Fruit fly (Drosophila melanogaster): ENCODE data around the gene CG11977.

The CG11977 gene

dm6 chr3R:8962860-8963755 is 34.4 kb upstream of the CG11977 start, which contains the start of gene ich:
Gene ich, minus strand, starts transcription at chr3R:8963037.
- TF ChIP-seq CG11504 (tag; optimal IDR thresholded peaks at IDR 0.05) (peak; percentile 97), CG4730 (GFP tag; IDR thresholded peaks at IDR 0.05) (no peak), HLHmδ (GFP tag; optimal IDR thresholded peaks at IDR 0.05) (peak; percentile 43), HHEX (GFP tag; optimal IDR thresholded peaks at IDR 0.05) (no peak), CG6791 (GFP tag; IDR thresholded peaks at IDR 0.05; ENCODE audit: partially characterized antibody) (0 out of 3 replicates have a peak, but pooled peaks have one; percentile 26), stwl (tag; optimal IDR thresholded peaks at IDR 0.05) (peak; percentile 6), al (GFP tag; IDR thresholded peaks at IDR 0.05) (no peak), ci (GFP tag; IDR thresholded peaks at IDR 0.05) (peak; percentile 27; the same call in 1 of the 3 replicates), E2f2 (GFP tag; IDR thresholded peaks at IDR 0.05) (no peak), kni (GFP tag; optimal IDR thresholded peaks at IDR 0.05) (peak; percentile 34), gfzf (GFP tag; optimal IDR thresholded peaks at IDR 0.05) (no peak), ato (GFP tag; IDR thresholded peaks at IDR 0.05; ENCODE audit: partially characterized antibody) (no peak), grn (GFP tag; optimal IDR thresholded peaks at IDR 0.05) (peak; percentile 63), CG3995 (GFP tag; optimal IDR thresholded peaks at IDR 0.05) (no peak), CG8924 (tag; optimal IDR thresholded peaks at IDR 0.05) (peak; percentile 22), Jarid2 (GFP tag; optimal IDR thresholded peaks at IDR 0.05) (peak; percentile 87), CG5180 (GFP tag; optimal IDR thresholded peaks at IDR 0.05) (peak; percentile 98), Meics (GFP tag; optimal IDR thresholded peaks at IDR 0.05) (no peak), HmgD (GFP tag; optimal IDR thresholded peaks at IDR 0.05) (no peak), ken (GFP tag; IDR thresholded peaks at IDR 0.05) (0 out of 3 replicates have a peak, but pooled peaks have one; percentile 6), Adf1 (GFP tag; IDR thresholded peaks at IDR 0.05) (peak; percentile 85), chm (GFP tag; IDR thresholded peaks at IDR 0.05) (peak; percentile 81; the same call in 1 of the 2 replicates), ewg (GFP tag; optimal IDR thresholded peaks at IDR 0.05) (peak; percentile 34), h (optimal IDR thresholded peaks at IDR 0.05) (no peak), CG8765 (GFP tag; IDR thresholded peaks at IDR 0.05) (peak; percentile 48; the same call in 1 of the 2 replicates), CG17829 (tag; optimal IDR thresholded peaks at IDR 0.05) (peak; percentile 10), ac (GFP tag; optimal IDR thresholded peaks at IDR 0.05) (peak; percentile 6), CG7372 (GFP tag; IDR thresholded peaks at IDR 0.05) (no peak), tll (GFP tag; optimal IDR thresholded peaks at IDR 0.05) (peak in 1 of 2 experiments; percentile 48), CG13296 (GFP tag; optimal IDR thresholded peaks at IDR 0.05) (no peak), prd (optimal IDR thresholded peaks at IDR 0.05) (no peak), prd (GFP tag; IDR thresholded peaks at IDR 0.05) (no peak), CG4707 (GFP tag; optimal IDR thresholded peaks at IDR 0.05) (no peak), zfh1 (GFP tag; IDR thresholded peaks at IDR 0.05) (0 out of 3 replicates have a peak, but pooled peaks have one; percentile 5), CG2199 (GFP tag; IDR thresholded peaks at IDR 0.05) (peak; percentile 77; the same call in 1 of the 3 replicates), Trl (optimal IDR thresholded peaks at IDR 0.05) (peak in 1 of 2 experiments; percentile 8), Trl (GFP tag; optimal IDR thresholded peaks at IDR 0.05) (no peak), otp (GFP tag; IDR thresholded peaks at IDR 0.05) (peak; percentile 33; the same call in 1 of the 3 replicates), Deaf1 (tag; optimal IDR thresholded peaks at IDR 0.05) (peak; percentile 83), Blimp-1 (GFP tag; optimal IDR thresholded peaks at IDR 0.05) (peak; percentile 30), Ets97D (GFP tag; optimal IDR thresholded peaks at IDR 0.05) (no peak), cg (GFP tag; optimal IDR thresholded peaks at IDR 0.05) (peak; percentile 57), chinmo (GFP tag; IDR thresholded peaks at IDR 0.05; ENCODE audit: partially characterized antibody) (0 out of 4 replicates have a peak, but pooled peaks have one; percentile 40), CG15479 (GFP tag; optimal IDR thresholded peaks at IDR 0.05) (peak; percentile 77), CG10431 (GFP tag; optimal IDR thresholded peaks at IDR 0.05) (no peak), pros (GFP tag; optimal IDR thresholded peaks at IDR 0.05) (peak; percentile 70), CG2678 (tag; optimal IDR thresholded peaks at IDR 0.05) (no peak), btn (GFP tag; optimal IDR thresholded peaks at IDR 0.05) (no peak)
